Worm (Caenorhabditis elegans) whole organism, mixed stage, embryonic: Measurements from ENCODE around the gene srj-29.

ENCODE experiments used
- bed-3 ChIP-seq: fragments of 200-800 bp; sonication (Bioruptor generic); optimal IDR thresholded peaks from 3 replicates; lab custom pipeline; 2018; ENCODE audit warnings: mild to moderate bottlenecking, missing genetic modification characterization, moderate library complexity, missing compliant biosample characterization
- ceh-83 ChIP-seq: fragments of 200-800 bp; sonication (Bioruptor generic); optimal IDR thresholded peaks from 2 replicates; lab custom pipeline; 2018; ENCODE audit warnings: mild to moderate bottlenecking, missing genetic modification characterization, missing compliant biosample characterization
- elt-3 ChIP-seq: fragments of 150-350 bp; optimal IDR thresholded peaks from 2 replicates; lab custom pipeline; 2014; ENCODE audit warnings: missing biosample characterization, missing genetic modification characterization
- lin-13 ChIP-seq: fragments of 150-350 bp; optimal IDR thresholded peaks from 2 replicates; lab custom pipeline; 2014; ENCODE audit warnings: missing biosample characterization, missing genetic modification characterization
- lin-32 ChIP-seq: fragments of 200-800 bp; sonication (Bioruptor generic); optimal IDR thresholded peaks from 2 replicates; lab custom pipeline; 2018; ENCODE audit warnings: mild to moderate bottlenecking, missing genetic modification characterization, missing compliant biosample characterization
- mep-1 ChIP-seq: fragments of 150-350 bp; optimal IDR thresholded peaks from 2 replicates; lab custom pipeline; 2017; ENCODE audit warnings: missing biosample characterization, missing genetic modification reagents, missing genetic modification characterization, inconsistent platforms
- nhr-12 ChIP-seq: fragments of 150-350 bp; optimal IDR thresholded peaks from 2 replicates; lab custom pipeline; 2014; ENCODE audit warnings: missing biosample characterization, missing genetic modification characterization
- nhr-237 ChIP-seq: fragments of 150-350 bp; optimal IDR thresholded peaks from 2 replicates; lab custom pipeline; 2014; ENCODE audit warnings: missing biosample characterization, missing genetic modification characterization
- nhr-28 ChIP-seq: fragments of 150-350 bp; optimal IDR thresholded peaks from 2 replicates; lab custom pipeline; 2014; ENCODE audit warnings: missing biosample characterization, missing genetic modification characterization
- nhr-76 ChIP-seq: sonication (generic microtip); optimal IDR thresholded peaks from 2 replicates; lab custom pipeline; 2017; ENCODE audit warnings: missing biosample characterization, missing genetic modification characterization
- snpc-4 ChIP-seq: fragments of 150-350 bp; optimal IDR thresholded peaks from 2 replicates; lab custom pipeline; 2014; ENCODE audit warnings: missing biosample characterization, missing genetic modification characterization
- unc-39 ChIP-seq: fragments of 150-350 bp; optimal IDR thresholded peaks from 2 replicates; lab custom pipeline; 2014; ENCODE audit warnings: missing biosample characterization, missing genetic modification characterization
- unc-62 ChIP-seq: fragments of 150-350 bp; optimal IDR thresholded peaks from 2 replicates; lab custom pipeline; 2014; ENCODE audit warnings: missing biosample characterization, missing genetic modification reagents, missing genetic modification characterization

- TF ChIP-seq lin-32 (no peak), lin-13 (no peak), nhr-237 (tag; lab: Kevin White, UChicago) (no peak), nhr-12 (tag; lab: Kevin White, UChicago) (no peak), unc-39 (no peak), elt-3 (tag; lab: Kevin White, UChicago) (no peak), unc-62 (GFP tag; lab: Kevin White, UChicago) (no peak), nhr-28 (tag; lab: Kevin White, UChicago) (no peak), ceh-83 (GFP tag; lab: Kevin White, UChicago) (no peak), mep-1 (tag; lab: Kevin White, UChicago) (no peak), bed-3 (GFP tag; lab: Kevin White, UChicago) (no peak), nhr-76 (tag; lab: Kevin White, UChicago) (no peak), snpc-4 (tag; lab: Kevin White, UChicago) (no peak)
Observed at ce11 chrV:16047052-16047451, 28.4 kb upstream of the srj-29 start.
